Fruit fly (Drosophila melanogaster): ENCODE measurements around the gene MED30.

MED30 gene

dm6 chr3L:609163-609562 lies 44.7 kb downstream of the MED30 start:
- TF ChIP-seq psq (GFP tag; optimal IDR thresholded peaks at IDR 0.05) (peak; percentile 97), Dif (GFP tag; optimal IDR thresholded peaks at IDR 0.05; ENCODE audit: partially characterized antibody) (peak; percentile 20), Rel (GFP tag; optimal IDR thresholded peaks at IDR 0.05) (no peak), Rel (tag; optimal IDR thresholded peaks at IDR 0.05) (no peak)

dm6 chr3L:608362-608761 lies 45.5 kb downstream of the MED30 start:
- peak; percentile 80 for TF ChIP-seq dmrt93B (GFP tag; optimal IDR thresholded peaks at IDR 0.05)
- no peak for TF ChIP-seq GATAd (GFP tag; optimal IDR thresholded peaks at IDR 0.05)
- TF ChIP-seq CrebA (GFP tag; optimal IDR thresholded peaks at IDR 0.05; ENCODE audit: borderline replicate concordance) = peak; percentile 47
- no peak for TF ChIP-seq jim (GFP tag; optimal IDR thresholded peaks at IDR 0.05)
- TF ChIP-seq Mio (GFP tag; optimal IDR thresholded peaks at IDR 0.05) = no peak
- TF ChIP-seq dsf (GFP tag; optimal IDR thresholded peaks at IDR 0.05; ENCODE audit: borderline replicate concordance) = peak; percentile 44
- TF ChIP-seq HLH106 (tag; optimal IDR thresholded peaks at IDR 0.05) = peak; percentile 66
- TF ChIP-seq CG9705 (GFP tag; optimal IDR thresholded peaks at IDR 0.05) = peak; percentile 66
- TF ChIP-seq sage (GFP tag; optimal IDR thresholded peaks at IDR 0.05) = peak; percentile 84
- no peak for TF ChIP-seq Abd-B (GFP tag; optimal IDR thresholded peaks at IDR 0.05)
- TF ChIP-seq CG32264 (GFP tag; optimal IDR thresholded peaks at IDR 0.05) = peak; percentile 59
- peak; percentile 22 for TF ChIP-seq Rel (GFP tag; optimal IDR thresholded peaks at IDR 0.05)
- TF ChIP-seq Rel (tag; optimal IDR thresholded peaks at IDR 0.05) = no peak
- peak; percentile 67 for TF ChIP-seq psq (GFP tag; optimal IDR thresholded peaks at IDR 0.05)
- TF ChIP-seq foxo (GFP tag; optimal IDR thresholded peaks at IDR 0.05) = peak; percentile 37 to 90
- peak; percentile 46 for TF ChIP-seq tai (GFP tag; optimal IDR thresholded peaks at IDR 0.05)
- no peak for TF ChIP-seq N (GFP tag; optimal IDR thresholded peaks at IDR 0.05)
- no peak for TF ChIP-seq dl (GFP tag; optimal IDR thresholded peaks at IDR 0.05; ENCODE audit: insufficient read depth in 1 of 2, partially characterized antibody in 2 of 2)
- TF ChIP-seq OdsH (GFP tag; optimal IDR thresholded peaks at IDR 0.05) = peak; percentile 86
- peak; percentile 37 for TF ChIP-seq Jra (GFP tag; optimal IDR thresholded peaks at IDR 0.05)
- no peak for TF ChIP-seq lola (GFP tag; optimal IDR thresholded peaks at IDR 0.05)
- no peak for TF ChIP-seq pan (optimal IDR thresholded peaks at IDR 0.05)
- peak; percentile 85 for TF ChIP-seq br (GFP tag; optimal IDR thresholded peaks at IDR 0.05)
- TF ChIP-seq brk (GFP tag; optimal IDR thresholded peaks at IDR 0.05) = peak; percentile 57
- peak; percentile 83 for TF ChIP-seq ey (GFP tag; optimal IDR thresholded peaks at IDR 0.05)
- peak; percentile 84 for TF ChIP-seq woc (GFP tag; optimal IDR thresholded peaks at IDR 0.05)
- TF ChIP-seq Dfd (GFP tag; optimal IDR thresholded peaks at IDR 0.05) = no peak
- no peak for TF ChIP-seq Myc (optimal IDR thresholded peaks at IDR 0.05)
- no peak for TF ChIP-seq sv (GFP tag; optimal IDR thresholded peaks at IDR 0.05)
- TF ChIP-seq Hr83 (GFP tag; optimal IDR thresholded peaks at IDR 0.05; ENCODE audit: poor library complexity, severe bottlenecking) = no peak
- TF ChIP-seq h (GFP tag; optimal IDR thresholded peaks at IDR 0.05) = peak; percentile 85
- no peak for TF ChIP-seq Hr78 (GFP tag; optimal IDR thresholded peaks at IDR 0.05)
- TF ChIP-seq Hnf4 (GFP tag; optimal IDR thresholded peaks at IDR 0.05) = peak; percentile 77
- peak; percentile 89 for TF ChIP-seq fru (GFP tag; optimal IDR thresholded peaks at IDR 0.05)
- TF ChIP-seq Dif (GFP tag; optimal IDR thresholded peaks at IDR 0.05; ENCODE audit: partially characterized antibody) = no peak
- TF ChIP-seq Sp1 (GFP tag; optimal IDR thresholded peaks at IDR 0.05) = peak; percentile 90
- peak; percentile 86 for TF ChIP-seq rgr (GFP tag; optimal IDR thresholded peaks at IDR 0.05)
- TF ChIP-seq usp (GFP tag; optimal IDR thresholded peaks at IDR 0.05) = no peak
- no peak for TF ChIP-seq Vsx2 (GFP tag; optimal IDR thresholded peaks at IDR 0.05; ENCODE audit: partially characterized antibody)
